Worm (Caenorhabditis elegans) whole organism, early embryonic: ENCODE results near the gene bnc-1.

Source experiments
- B0310.2 ChIP-seq: sonication (generic microtip); optimal IDR thresholded peaks from 2 replicates; lab custom pipeline; 2016; ENCODE audit warnings: mild to moderate bottlenecking, missing genetic modification characterization, missing compliant biosample characterization
- F13C5.2 ChIP-seq: sonication (generic microtip); optimal IDR thresholded peaks from 2 replicates; lab custom pipeline; 2017; ENCODE audit warnings: mild to moderate bottlenecking, missing genetic modification characterization, inconsistent platforms, missing compliant biosample characterization
- ama-1 ChIP-seq: fragments of 150-350 bp; optimal IDR thresholded peaks from 2 replicates; lab custom pipeline; 2014
- ets-7 ChIP-seq: sonication (generic microtip); optimal IDR thresholded peaks from 2 replicates; lab custom pipeline; 2016; ENCODE audit warnings: missing genotype, missing genetic modification characterization, missing compliant biosample characterization
- hnd-1 ChIP-seq: sonication (generic microtip); optimal IDR thresholded peaks from 2 replicates; lab custom pipeline; 2016; ENCODE audit warnings: missing genetic modification characterization, missing compliant biosample characterization
- pes-1 ChIP-seq: fragments of 200-800 bp; sonication (Bioruptor generic); IDR thresholded peaks from 2 replicates; pipeline ENCODE4 v1.3.6; 2022; ENCODE audit warnings: missing genetic modification reagents, missing genetic modification characterization, missing compliant biosample characterization
- scrt-1 ChIP-seq: fragments of 200-800 bp; sonication (Bioruptor generic); IDR thresholded peaks from 2 replicates; pipeline ENCODE4 v1.3.6; 2022; ENCODE audit warnings: missing genetic modification characterization, missing compliant biosample characterization
- sea-1 ChIP-seq: fragments of 200-800 bp; sonication (Bioruptor generic); conservative IDR thresholded peaks from 2 replicates; pipeline ENCODE4 v1.3.6; 2022; ENCODE audit warnings: missing genetic modification characterization, missing compliant biosample characterization

DNA sequence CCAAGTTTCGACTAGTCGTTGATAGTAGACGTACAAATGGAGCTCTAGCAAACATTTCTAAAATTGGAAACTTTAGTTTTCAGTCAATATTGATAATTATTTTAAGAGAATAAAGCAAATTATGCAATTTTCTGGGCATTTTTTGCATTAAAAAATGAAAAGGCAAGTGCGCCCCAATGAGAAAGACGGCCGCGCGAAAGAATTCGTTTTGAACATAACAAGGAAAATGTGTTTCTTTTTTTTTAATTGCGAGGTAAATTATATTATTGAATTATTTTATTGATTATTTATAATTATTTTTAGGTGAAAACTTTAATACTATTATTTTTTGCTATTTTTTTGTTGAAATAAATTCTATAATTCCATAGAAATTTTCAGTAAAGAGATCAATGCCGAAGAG, 5.4 kb downstream of the bnc-1 start, which contains the start of the genes tsfm-1 and capg-2:
- TF ChIP-seq scrt-1 (no peak), F13C5.2 (tag; lab: Kevin White, UChicago) (no peak), hnd-1 (tag; lab: Kevin White, UChicago) (no peak), ama-1 (lab: Kevin White, UChicago) (no peak), sea-1 (GFP tag; lab: Robert Waterston, UW) (no peak), pes-1 (GFP tag; lab: Robert Waterston, UW) (no peak), B0310.2 (tag; lab: Kevin White, UChicago) (no peak), ets-7 (tag; lab: Kevin White, UChicago) (no peak)
